Worm (Caenorhabditis elegans) whole organism, L4/young adult: ENCODE results near the gene C44C10.11.

Experiments
- W03F9.2 ChIP-seq: fragments of 150-350 bp; optimal IDR thresholded peaks from 2 replicates; lab custom pipeline; 2014; ENCODE audit warnings: missing biosample characterization, missing genetic modification characterization
- dao-5 ChIP-seq: sonication (generic microtip); optimal IDR thresholded peaks from 2 replicates; lab custom pipeline; 2016; ENCODE audit warnings: missing genotype, missing genetic modification characterization, moderate library complexity, missing compliant biosample characterization
- him-1 ChIP-seq: sonication (generic microtip); optimal IDR thresholded peaks from 2 replicates; lab custom pipeline; 2016; ENCODE audit warnings: missing genotype, missing genetic modification reagents, missing genetic modification characterization, missing compliant biosample characterization

Gene C44C10.11

DNA sequence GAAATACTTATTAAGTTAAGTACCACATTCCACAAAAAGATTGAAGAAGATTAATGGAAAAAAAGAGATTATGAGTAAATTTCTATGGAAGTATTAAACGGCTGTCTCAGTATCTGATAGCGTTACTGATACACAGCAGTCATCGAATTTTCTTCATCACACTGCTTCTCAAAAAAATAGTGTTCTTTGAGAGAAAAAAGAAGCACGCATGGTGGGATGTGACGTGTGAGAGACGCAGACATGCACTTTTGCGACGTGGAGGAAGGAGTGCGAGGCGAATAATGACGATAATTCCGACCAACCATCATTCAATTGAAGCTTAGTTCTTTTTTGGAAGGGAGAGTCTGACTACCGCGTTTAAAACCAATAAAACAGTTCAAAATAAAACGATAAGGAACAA is at the start of gene C44C10.11:
TSS of gene C44C10.11 (minus strand) at position 115 of the 400 bp plus-strand sequence.
- TF ChIP-seq dao-5 (tag; lab: Kevin White, UChicago) (no peak), W03F9.2 (tag; lab: Kevin White, UChicago) (peak; percentile 16), him-1 (tag; lab: Kevin White, UChicago) (no peak)

DNA sequence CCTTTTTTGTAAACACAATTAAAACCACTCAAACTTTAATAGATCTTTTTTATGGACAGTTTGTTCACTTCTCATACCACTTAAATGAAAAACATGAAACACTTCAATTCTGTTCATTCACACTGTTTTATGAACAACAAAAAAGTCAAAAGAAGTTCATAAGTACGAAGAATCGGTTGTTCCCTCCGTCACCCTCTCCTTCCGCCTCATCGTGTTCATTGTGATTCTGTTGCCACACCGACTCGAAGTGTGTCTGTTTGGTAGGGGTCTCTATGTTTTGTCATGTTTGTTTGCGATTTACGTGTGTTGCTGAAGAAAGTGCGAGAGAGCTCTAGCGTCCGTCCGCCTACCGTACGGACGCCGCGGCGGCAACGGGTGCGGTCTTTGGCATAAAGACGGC is 48.7 kb upstream of the C44C10.11 start, which contains the start of gene lact-7:
TSS of gene lact-7 (plus strand) at position 301 of the 400 bp plus-strand sequence.
- TF ChIP-seq him-1 (tag; lab: Kevin White, UChicago) (no peak), W03F9.2 (tag; lab: Kevin White, UChicago) (no peak), dao-5 (tag; lab: Kevin White, UChicago) (no peak)

DNA sequence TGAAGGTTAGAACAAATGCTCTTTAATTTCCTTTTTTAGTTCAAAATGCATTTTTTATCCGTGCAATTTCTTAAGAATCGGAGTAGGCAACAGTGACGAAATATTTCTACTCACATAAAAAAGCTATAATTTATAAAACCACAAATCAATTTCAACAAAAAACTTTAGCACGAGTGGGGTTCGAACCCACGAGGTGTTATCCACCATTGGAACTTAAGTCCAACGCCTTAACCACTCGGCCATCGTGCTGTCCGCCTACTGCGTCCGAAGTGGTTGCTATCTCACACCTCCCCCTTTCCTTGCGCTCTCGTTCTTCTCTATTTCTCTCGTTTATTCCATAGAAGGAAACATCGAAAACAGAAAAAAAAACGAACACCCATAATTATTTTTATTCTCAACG is 47.5 kb upstream of the C44C10.11 start:
- peak; percentile 90 for TF ChIP-seq him-1 (tag; lab: Kevin White, UChicago)
- TF ChIP-seq dao-5 (tag; lab: Kevin White, UChicago), result peak; percentile 86
- peak; percentile 48 for TF ChIP-seq W03F9.2 (tag; lab: Kevin White, UChicago)

DNA sequence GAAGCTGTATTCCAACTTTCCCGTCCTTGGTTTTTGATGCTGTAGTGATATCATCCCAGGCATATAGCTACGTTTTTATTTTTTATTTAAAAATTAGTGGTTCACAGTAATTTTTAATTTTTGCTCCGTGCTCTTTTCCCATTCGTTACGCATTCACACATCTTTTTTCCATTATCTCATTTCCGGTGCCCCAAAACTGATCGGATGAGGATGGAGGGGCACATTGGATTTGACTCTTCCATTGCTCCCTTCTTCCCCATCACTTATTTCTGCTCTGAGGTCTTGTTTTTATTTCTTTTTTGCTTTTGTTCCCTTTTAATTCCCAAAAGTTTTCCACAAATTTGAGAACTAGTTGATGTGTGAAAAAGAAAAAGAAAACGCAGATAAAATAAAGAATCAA is 43.0 kb upstream of the C44C10.11 start:
- TF ChIP-seq W03F9.2 (tag; lab: Kevin White, UChicago), result no peak
- TF ChIP-seq dao-5 (tag; lab: Kevin White, UChicago), result no peak
- no peak for TF ChIP-seq him-1 (tag; lab: Kevin White, UChicago)

DNA sequence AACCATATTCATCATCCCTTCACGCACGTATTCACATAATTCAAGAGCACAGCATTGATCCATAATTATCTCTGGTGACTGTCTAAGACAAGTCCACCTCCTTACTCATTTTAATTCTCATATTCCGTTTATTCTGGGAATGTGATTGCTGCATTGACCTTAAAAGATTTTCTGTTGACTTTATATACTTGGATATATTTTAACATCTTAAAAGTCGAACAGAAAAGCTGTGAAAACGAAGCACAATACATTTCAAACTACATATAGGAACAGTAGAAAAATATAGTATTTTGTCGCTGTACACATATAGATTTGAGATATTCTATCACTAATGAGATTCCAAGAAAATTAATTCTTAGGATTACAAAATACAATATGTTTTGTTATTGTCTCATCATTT is 42.1 kb upstream of the C44C10.11 start:
- TF ChIP-seq W03F9.2 (tag; lab: Kevin White, UChicago) (no peak), him-1 (tag; lab: Kevin White, UChicago) (no peak), dao-5 (tag; lab: Kevin White, UChicago) (no peak)

DNA sequence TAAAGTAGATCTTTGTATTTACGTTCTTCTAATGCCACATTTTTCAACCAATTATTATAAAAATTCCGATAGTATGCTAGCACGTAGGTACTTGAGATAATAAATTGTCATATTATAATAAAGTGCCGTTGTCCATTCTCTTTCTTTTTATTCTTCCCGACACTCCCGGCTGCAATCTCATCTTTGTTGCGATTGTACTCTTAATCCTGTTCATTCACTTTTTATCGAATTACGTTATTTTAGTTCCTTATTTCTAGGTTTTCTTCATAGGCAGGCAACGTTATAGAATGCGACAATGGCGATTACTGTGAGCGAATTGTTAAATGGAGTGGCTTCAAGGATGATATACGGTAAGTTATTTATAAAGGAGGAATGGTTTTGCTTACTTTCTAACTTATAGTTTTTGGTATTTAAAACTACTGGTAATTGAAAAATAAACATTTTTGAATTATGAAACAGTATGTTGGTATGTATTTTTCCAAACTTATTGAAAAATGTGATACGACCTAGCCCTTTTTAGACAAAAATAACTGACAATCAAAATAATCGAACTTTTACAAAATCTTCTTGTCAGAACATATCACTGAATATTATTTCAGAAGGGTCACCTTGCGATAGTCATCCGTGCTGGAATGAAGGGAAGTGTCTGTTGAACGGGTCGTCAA is 35.8 kb upstream of the C44C10.11 start, which contains the start of gene C40H5.2:
TSS of gene C40H5.2 (plus strand) at position 256 of the 665 bp plus-strand sequence.
- TF ChIP-seq W03F9.2 (tag; lab: Kevin White, UChicago) (no peak), dao-5 (tag; lab: Kevin White, UChicago) (no peak)

DNA sequence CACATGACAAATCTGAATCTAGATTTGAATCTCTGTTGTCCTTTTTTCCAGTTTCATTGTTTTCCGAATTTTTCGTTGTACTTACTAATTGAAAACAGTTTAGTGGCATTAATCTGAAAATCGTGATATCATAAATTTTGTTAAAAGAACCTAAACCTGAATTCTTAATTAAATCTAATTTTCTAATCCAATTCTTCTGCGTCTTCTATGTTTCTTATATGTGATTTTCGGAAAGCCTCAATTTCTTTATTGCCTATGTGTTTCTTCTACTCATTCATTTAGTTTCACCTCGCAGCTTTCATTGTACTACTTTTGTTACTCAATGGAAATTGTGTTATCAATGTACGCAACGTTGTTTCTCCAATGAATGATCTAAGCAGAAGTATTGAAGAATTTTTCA is 33.6 kb upstream of the C44C10.11 start:
- TF ChIP-seq dao-5 (tag; lab: Kevin White, UChicago) (no peak), him-1 (tag; lab: Kevin White, UChicago) (no peak), W03F9.2 (tag; lab: Kevin White, UChicago) (no peak)

DNA sequence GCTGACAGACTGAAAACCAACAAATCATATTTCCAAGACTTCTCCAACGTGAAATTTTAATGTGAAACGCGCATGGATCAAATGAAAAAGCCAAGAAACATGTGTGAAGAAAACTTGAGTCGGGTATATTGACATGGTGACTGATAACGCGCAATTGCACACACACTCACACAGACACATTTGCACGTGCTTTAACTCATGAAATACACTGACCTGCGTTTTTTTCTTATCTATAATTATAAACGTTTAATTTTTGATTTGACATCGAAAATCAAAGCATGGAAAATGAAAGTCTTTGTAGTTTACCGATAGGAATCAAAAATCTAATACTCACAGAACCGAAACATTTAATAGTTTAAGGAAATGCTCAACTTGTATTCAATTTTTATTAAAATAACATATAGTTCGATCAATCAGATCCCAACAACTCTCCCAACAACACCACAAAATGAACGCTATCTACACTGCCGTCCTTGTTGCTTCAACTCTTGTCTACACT is 28.5 kb upstream of the C44C10.11 start, which contains the start of gene nspa-9:
TSS of gene nspa-9 (plus strand) at position 449 of the 499 bp plus-strand sequence.
- no peak for TF ChIP-seq W03F9.2 (tag; lab: Kevin White, UChicago)
- no peak for TF ChIP-seq him-1 (tag; lab: Kevin White, UChicago)
- TF ChIP-seq dao-5 (tag; lab: Kevin White, UChicago), result no peak

DNA sequence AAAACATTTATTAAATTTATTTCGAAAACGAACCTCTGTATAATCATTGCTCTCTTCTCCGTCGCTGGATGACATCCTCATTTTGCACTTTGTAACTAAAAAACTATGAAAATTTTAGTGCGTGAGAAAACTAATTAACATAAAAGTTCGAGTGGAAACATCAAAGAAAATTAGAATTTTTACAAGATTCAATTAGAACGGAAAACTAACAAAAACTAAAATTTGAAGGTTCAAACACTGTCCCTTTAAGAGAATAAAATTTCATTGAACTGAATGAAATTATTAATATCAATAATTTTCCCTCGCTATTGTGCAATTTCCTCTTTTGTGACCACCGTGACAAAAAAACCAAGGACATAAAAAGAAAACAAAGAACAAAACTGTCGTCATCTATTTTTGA is 26.9 kb upstream of the C44C10.11 start, which contains the start of gene D1053.3:
TSS of gene D1053.3 (minus strand) at position 101 of the 400 bp plus-strand sequence.
- no peak for TF ChIP-seq him-1 (tag; lab: Kevin White, UChicago)
- TF ChIP-seq dao-5 (tag; lab: Kevin White, UChicago), result no peak
- TF ChIP-seq W03F9.2 (tag; lab: Kevin White, UChicago), result no peak

DNA sequence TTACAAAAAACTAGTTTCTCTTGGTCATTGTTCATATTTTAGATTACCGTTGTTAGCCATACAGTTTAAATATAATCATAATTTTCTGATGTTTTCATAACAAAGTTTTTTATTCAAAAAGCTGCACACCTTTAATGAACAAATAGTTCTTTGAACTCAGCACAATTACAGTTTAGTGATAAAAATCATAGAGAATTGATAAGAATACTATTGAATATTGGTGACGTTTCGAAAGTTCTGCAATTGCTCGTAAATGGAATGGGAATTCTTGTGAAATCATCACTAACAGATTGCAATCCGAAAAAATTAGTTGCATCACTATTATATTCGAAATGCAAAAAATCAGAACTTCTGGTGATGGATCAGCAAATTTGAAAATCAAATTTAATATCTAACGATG is 24.0 kb upstream of the C44C10.11 start:
- TF ChIP-seq dao-5 (tag; lab: Kevin White, UChicago) (no peak), W03F9.2 (tag; lab: Kevin White, UChicago) (no peak), him-1 (tag; lab: Kevin White, UChicago) (no peak)

DNA sequence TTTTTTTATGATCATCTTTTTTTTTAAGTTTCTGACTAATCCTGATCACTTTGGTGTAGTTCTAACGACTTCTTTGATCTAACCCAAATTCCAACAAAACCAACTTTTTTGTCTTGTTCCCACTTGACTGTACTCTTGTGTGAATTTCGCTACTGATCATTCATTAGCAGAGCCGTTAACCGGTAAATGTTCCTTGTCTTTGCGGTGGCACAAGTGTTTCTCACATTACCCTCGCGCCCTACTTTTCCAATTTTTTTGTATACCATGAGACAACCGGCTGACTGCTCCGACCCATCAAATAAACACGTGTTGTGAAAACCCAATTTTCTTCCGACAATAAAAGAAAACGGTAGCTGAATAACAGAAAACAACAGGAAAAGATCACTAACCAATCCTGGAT is 22.6 kb upstream of the C44C10.11 start:
- TF ChIP-seq dao-5 (tag; lab: Kevin White, UChicago) (no peak), him-1 (tag; lab: Kevin White, UChicago) (no peak), W03F9.2 (tag; lab: Kevin White, UChicago) (no peak)

DNA sequence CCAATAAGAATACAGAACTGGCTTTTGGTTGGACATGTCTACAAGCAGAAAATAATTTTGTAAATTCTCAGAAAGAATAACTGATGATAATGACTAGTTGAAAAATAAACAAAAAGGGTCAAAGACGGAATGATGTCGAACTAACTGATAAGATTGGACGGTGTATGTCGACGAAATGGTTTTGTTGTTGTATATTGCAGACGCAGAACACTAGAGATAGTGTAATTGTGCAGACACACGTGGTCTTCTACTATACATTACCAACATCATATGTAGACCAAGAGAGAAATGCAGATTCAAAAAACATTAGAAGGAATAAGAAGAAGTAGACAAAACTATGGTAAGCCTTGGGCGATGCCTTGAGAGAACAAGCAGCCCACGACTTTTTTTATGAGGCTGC is 17.6 kb upstream of the C44C10.11 start, which contains the start of the genes gst-42 and D1053.2:
TSS of gene gst-42 (minus strand) at position 176 of the 400 bp plus-strand sequence.
TSS of gene D1053.2 (plus strand) at position 391 of the 400 bp plus-strand sequence.
- peak; percentile 20 for TF ChIP-seq W03F9.2 (tag; lab: Kevin White, UChicago)
- no peak for TF ChIP-seq dao-5 (tag; lab: Kevin White, UChicago)
- TF ChIP-seq him-1 (tag; lab: Kevin White, UChicago), result no peak

DNA sequence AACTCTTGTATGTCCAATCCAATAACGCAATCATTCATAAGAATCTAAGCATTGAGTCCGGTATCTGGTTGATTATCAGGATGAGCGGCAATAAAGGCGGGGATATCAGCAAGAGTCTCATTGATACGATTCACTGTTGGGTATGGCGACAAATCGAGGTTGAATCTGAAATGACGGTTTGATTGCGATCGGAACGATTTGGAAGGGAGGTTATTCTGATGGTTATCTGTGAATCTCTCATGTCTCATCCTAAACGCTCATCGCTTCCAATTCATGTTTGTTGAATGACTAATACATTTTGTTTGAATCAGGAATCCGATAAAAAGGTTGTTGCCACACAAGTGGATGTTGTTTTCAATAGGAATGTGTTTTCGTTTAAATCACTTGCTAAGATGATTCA is 16.3 kb upstream of the C44C10.11 start:
- TF ChIP-seq dao-5 (tag; lab: Kevin White, UChicago) (no peak), him-1 (tag; lab: Kevin White, UChicago) (no peak), W03F9.2 (tag; lab: Kevin White, UChicago) (no peak)
